Fruit fly (Drosophila melanogaster): Measurements from ENCODE around the gene CG14147.

The CG14147 gene

dm6 chr3L:11010410-11010827 is 38.0 kb downstream of the CG14147 start (continued):
- TF ChIP-seq CG11294 (GFP tag; IDR thresholded peaks at IDR 0.05) (peak; percentile 76), pdm3 (GFP tag; optimal IDR thresholded peaks at IDR 0.05) (peak; percentile 82), Met (GFP tag; optimal IDR thresholded peaks at IDR 0.05) (peak; percentile 51), topi (GFP tag; optimal IDR thresholded peaks at IDR 0.05) (peak; percentile 70), achi (GFP tag; optimal IDR thresholded peaks at IDR 0.05) (peak; percentile 83), CG3919 (GFP tag; optimal IDR thresholded peaks at IDR 0.05) (peak; percentile 88), Gug (GFP tag; IDR thresholded peaks at IDR 0.05) (peak; percentile 90), vri (GFP tag; optimal IDR thresholded peaks at IDR 0.05) (peak; percentile 80), CG34406 (GFP tag; optimal IDR thresholded peaks at IDR 0.05) (peak; percentile 90), Hr4 (GFP tag; optimal IDR thresholded peaks at IDR 0.05) (peak; percentile 60), lz (GFP tag; optimal IDR thresholded peaks at IDR 0.05) (peak; percentile 46), dac (GFP tag; optimal IDR thresholded peaks at IDR 0.05) (peak; percentile 90), eg (GFP tag; IDR thresholded peaks at IDR 0.05) (peak; percentile 98), CG15336 (GFP tag; IDR thresholded peaks at IDR 0.05) (peak; percentile 93), Ets21C (GFP tag; optimal IDR thresholded peaks at IDR 0.05) (peak; percentile 29), CG6808 (GFP tag; optimal IDR thresholded peaks at IDR 0.05) (peak; percentile 92), CG32006 (GFP tag; optimal IDR thresholded peaks at IDR 0.05) (peak; percentile 87), Smox (GFP tag; optimal IDR thresholded peaks at IDR 0.05) (peak; percentile 45), esn (GFP tag; optimal IDR thresholded peaks at IDR 0.05) (peak; percentile 63), Eip75B (GFP tag; optimal IDR thresholded peaks at IDR 0.05) (peak; percentile 89), acj6 (GFP tag; optimal IDR thresholded peaks at IDR 0.05) (peak; percentile 68), Sox14 (GFP tag; optimal IDR thresholded peaks at IDR 0.05) (peak; percentile 79), CG11762 (GFP tag; optimal IDR thresholded peaks at IDR 0.05; ENCODE audit: insufficient read depth) (peak; percentile 84), Eip78C (GFP tag) (peak; percentile 93), CG6276 (GFP tag; optimal IDR thresholded peaks at IDR 0.05) (peak; percentile 90), svp (GFP tag) (peak; percentile 84), CG11902 (GFP tag; optimal IDR thresholded peaks at IDR 0.05) (no peak), Blimp-1 (GFP tag; optimal IDR thresholded peaks at IDR 0.05) (peak; percentile 41), net (GFP tag; optimal IDR thresholded peaks at IDR 0.05) (peak; percentile 94), CG6854 (GFP tag; optimal IDR thresholded peaks at IDR 0.05) (peak; percentile 95), OdsH (GFP tag; optimal IDR thresholded peaks at IDR 0.05) (peak; percentile 79), Sox15 (GFP tag; optimal IDR thresholded peaks at IDR 0.05) (no peak)

- no peak for TF ChIP-seq CG31627 (GFP tag; optimal IDR thresholded peaks at IDR 0.05)
- no peak for TF ChIP-seq Gug (GFP tag; IDR thresholded peaks at IDR 0.05)
- TF ChIP-seq ss (GFP tag; optimal IDR thresholded peaks at IDR 0.05): no peak
- TF ChIP-seq CG11294 (GFP tag; IDR thresholded peaks at IDR 0.05): no peak
- no peak for TF ChIP-seq CG32006 (GFP tag; optimal IDR thresholded peaks at IDR 0.05)
- no peak for TF ChIP-seq fd59A (GFP tag; optimal IDR thresholded peaks at IDR 0.05)
- TF ChIP-seq Eip78C (GFP tag): no peak
- no peak for TF ChIP-seq acj6 (GFP tag; optimal IDR thresholded peaks at IDR 0.05)
- no peak for TF ChIP-seq CG9139 (GFP tag; optimal IDR thresholded peaks at IDR 0.05)
- TF ChIP-seq Eip93F (GFP tag; optimal IDR thresholded peaks at IDR 0.05): no peak
- TF ChIP-seq CG11902 (GFP tag; optimal IDR thresholded peaks at IDR 0.05): no peak
- TF ChIP-seq CG6792 (GFP tag; optimal IDR thresholded peaks at IDR 0.05): no peak
- no peak for TF ChIP-seq dac (GFP tag; optimal IDR thresholded peaks at IDR 0.05)
- no peak for TF ChIP-seq Ets96B (tag; optimal IDR thresholded peaks at IDR 0.05)
These were observed 39.3 kb downstream of the CG14147 start for dm6 chr3L:11011610-11012202.

- no peak for TF ChIP-seq CG8119 (GFP tag; IDR thresholded peaks at IDR 0.05)
- TF ChIP-seq Sox102F (GFP tag; optimal IDR thresholded peaks at IDR 0.05): no peak
- TF ChIP-seq CG11762 (GFP tag; optimal IDR thresholded peaks at IDR 0.05; ENCODE audit: insufficient read depth): no peak
- no peak for TF ChIP-seq CG31627 (GFP tag; optimal IDR thresholded peaks at IDR 0.05)
- TF ChIP-seq Hr4 (GFP tag; optimal IDR thresholded peaks at IDR 0.05): no peak
- TF ChIP-seq Eip75B (GFP tag; optimal IDR thresholded peaks at IDR 0.05): no peak
- no peak for TF ChIP-seq Sox15 (GFP tag; optimal IDR thresholded peaks at IDR 0.05)
- TF ChIP-seq acj6 (GFP tag; optimal IDR thresholded peaks at IDR 0.05): no peak
- TF ChIP-seq CG8319 (GFP tag; optimal IDR thresholded peaks at IDR 0.05): no peak
- TF ChIP-seq net (GFP tag; optimal IDR thresholded peaks at IDR 0.05): no peak
- no peak for TF ChIP-seq Hr39 (GFP tag; optimal IDR thresholded peaks at IDR 0.05)
- TF ChIP-seq CG15336 (GFP tag; IDR thresholded peaks at IDR 0.05): no peak
- no peak for TF ChIP-seq CG9139 (GFP tag; optimal IDR thresholded peaks at IDR 0.05)
- TF ChIP-seq Eip93F (GFP tag; optimal IDR thresholded peaks at IDR 0.05): no peak
- TF ChIP-seq CG11902 (GFP tag; optimal IDR thresholded peaks at IDR 0.05): no peak
- TF ChIP-seq CG6276 (GFP tag; optimal IDR thresholded peaks at IDR 0.05): no peak
- TF ChIP-seq vri (GFP tag; optimal IDR thresholded peaks at IDR 0.05): no peak
- TF ChIP-seq salr (GFP tag; optimal IDR thresholded peaks at IDR 0.05): no peak
- TF ChIP-seq CG1621 (tag; optimal IDR thresholded peaks at IDR 0.05): no peak
- TF ChIP-seq pdm3 (GFP tag; optimal IDR thresholded peaks at IDR 0.05): no peak
These were observed 42.8 kb downstream of the CG14147 start for dm6 chr3L:11015203-11015602.

Data from whole organism, prepupa.